Worm (Caenorhabditis elegans) whole organism, L4/young adult: ENCODE data around the gene pat-12.

Experiments
- W03F9.2 ChIP-seq: fragments of 150-350 bp; optimal IDR thresholded peaks from 2 replicates; lab custom pipeline; 2014; ENCODE audit warnings: missing biosample characterization, missing genetic modification characterization
- dao-5 ChIP-seq: sonication (generic microtip); optimal IDR thresholded peaks from 2 replicates; lab custom pipeline; 2016; ENCODE audit warnings: missing genotype, missing genetic modification characterization, moderate library complexity, missing compliant biosample characterization
- him-1 ChIP-seq: sonication (generic microtip); optimal IDR thresholded peaks from 2 replicates; lab custom pipeline; 2016; ENCODE audit warnings: missing genotype, missing genetic modification reagents, missing genetic modification characterization, missing compliant biosample characterization

pat-12 gene

ce11 chrIII:768528-768927, 16.3 kb upstream of the pat-12 start:
- TF ChIP-seq W03F9.2 = no peak
- no peak for TF ChIP-seq dao-5 (tag; lab: Kevin White, UChicago)
- no peak for TF ChIP-seq him-1 (tag; lab: Kevin White, UChicago)

DNA sequence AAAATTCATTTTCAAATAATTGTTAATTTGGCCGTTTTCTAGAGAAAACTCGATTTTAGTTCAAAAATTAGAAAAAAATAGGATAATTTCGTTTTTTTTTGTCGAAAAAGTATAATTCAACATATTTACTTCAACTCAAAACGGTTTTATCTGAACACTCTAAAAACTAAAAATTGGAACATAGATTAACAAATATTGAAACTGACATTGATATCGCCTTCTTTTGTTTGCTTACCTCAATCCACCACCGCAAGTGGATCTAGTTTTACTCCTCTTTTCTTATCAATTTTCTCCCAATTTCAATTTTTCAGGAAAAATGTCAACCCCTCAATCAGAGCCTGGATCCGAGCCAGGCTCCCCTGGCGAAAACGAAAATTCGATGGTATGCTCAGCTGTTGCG, 12.7 kb upstream of the pat-12 start, which contains the start of gene ptl-1:
Gene ptl-1, plus strand, starts transcription at position 301 of the 400 bp plus-strand sequence.
- no peak for TF ChIP-seq W03F9.2
- no peak for TF ChIP-seq him-1 (tag; lab: Kevin White, UChicago)
- TF ChIP-seq dao-5 (tag; lab: Kevin White, UChicago) = no peak

DNA sequence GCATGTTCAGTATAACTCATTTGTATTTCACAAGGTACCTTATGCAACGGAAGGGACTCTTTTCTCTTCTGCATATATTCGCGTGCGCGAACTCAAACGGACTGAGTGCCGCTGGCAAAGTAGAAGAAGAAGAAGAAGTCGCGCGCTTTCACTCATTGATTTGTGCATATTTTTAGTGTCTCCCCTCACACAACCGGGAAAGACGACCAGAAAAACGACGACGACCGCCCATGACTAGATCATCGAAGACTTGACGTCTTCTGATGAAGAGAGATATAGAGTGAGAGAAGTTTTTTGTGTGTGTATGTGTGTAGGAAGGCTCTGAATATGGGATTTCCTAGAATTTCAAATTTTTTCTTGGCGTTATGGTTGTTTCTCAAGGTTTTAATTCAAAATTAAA, 12.2 kb upstream of the pat-12 start:
- TF ChIP-seq him-1 (tag; lab: Kevin White, UChicago) (peak; percentile 66), dao-5 (tag; lab: Kevin White, UChicago) (no peak)

- TF ChIP-seq W03F9.2 (no peak), dao-5 (tag; lab: Kevin White, UChicago) (no peak), him-1 (tag; lab: Kevin White, UChicago) (no peak)
Observed at ce11 chrIII:762508-762907, 10.3 kb upstream of the pat-12 start.

ce11 chrIII:761476-761875, 9.2 kb upstream of the pat-12 start, which contains the start of gene nlp-52:
Gene nlp-52, plus strand, starts transcription at chrIII:761776.
- TF ChIP-seq him-1 (tag; lab: Kevin White, UChicago) (no peak), W03F9.2 (no peak), dao-5 (tag; lab: Kevin White, UChicago) (no peak)

DNA sequence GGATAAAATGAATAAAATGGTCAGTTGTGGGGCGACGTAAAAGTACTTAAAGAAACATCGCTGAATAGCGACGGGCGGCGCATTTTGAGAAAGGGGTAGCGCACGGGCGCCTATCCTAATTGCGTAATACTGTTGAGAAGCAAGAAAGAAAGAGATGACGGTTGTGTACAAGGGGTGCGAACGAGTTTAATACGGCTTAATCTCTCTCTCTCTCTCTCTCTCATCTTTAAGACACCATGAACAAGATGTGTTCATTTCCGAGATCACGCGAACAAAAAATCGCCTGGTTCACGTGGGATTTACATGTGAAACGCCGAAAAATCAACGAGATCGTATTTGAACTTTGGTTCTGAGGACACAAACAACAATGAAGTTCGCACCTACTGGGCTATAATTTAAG, 7.4 kb upstream of the pat-12 start:
- TF ChIP-seq W03F9.2 (no peak), him-1 (tag; lab: Kevin White, UChicago) (no peak), dao-5 (tag; lab: Kevin White, UChicago) (no peak)

- TF ChIP-seq dao-5 (tag; lab: Kevin White, UChicago) = no peak
- TF ChIP-seq W03F9.2 = no peak
- TF ChIP-seq him-1 (tag; lab: Kevin White, UChicago) = no peak
Observed at ce11 chrIII:757981-758380, 5.8 kb upstream of the pat-12 start, which contains the start of gene T17H7.7. Gene T17H7.7, minus strand, starts transcription at chrIII:758081.

DNA sequence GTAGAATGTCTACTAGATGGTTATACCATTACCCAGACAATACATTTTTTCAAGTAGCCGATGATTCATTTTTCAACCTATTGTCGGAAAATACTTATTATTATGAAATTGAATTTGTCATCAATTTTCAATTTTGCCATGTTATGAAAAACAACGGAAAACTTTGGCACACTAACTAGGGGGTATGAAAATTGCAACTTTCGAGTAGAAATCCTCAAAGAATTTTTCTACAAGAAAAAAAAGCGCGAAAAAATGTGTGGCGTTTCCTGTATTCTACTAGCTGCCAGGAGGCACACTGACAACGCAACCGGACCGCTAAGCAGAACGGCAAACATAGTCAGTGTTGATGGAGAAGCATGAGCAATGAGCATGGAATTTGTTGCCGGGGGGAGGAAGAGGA, 2.1 kb upstream of the pat-12 start:
- TF ChIP-seq W03F9.2 (no peak), dao-5 (tag; lab: Kevin White, UChicago) (no peak), him-1 (tag; lab: Kevin White, UChicago) (no peak)

DNA sequence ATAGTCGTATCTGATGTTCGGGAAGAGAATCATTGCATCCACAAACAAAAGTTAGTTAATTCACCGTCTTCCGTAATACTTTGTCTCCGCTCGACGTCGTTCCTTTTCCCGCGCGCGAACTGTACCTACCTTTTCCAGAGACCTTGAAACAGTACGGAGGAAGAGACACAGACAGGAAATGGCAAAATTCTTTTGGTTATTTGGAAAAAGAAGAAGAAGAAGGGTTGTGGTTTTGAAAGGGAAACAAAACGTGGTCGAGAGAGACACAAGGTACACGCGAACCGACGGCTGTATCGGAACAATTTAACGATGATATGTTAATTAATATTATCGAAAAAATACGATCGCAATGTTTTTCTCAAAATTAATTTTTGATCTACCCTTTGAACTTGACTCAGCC, 2.2 kb downstream of the pat-12 start:
- no peak for TF ChIP-seq him-1 (tag; lab: Kevin White, UChicago)

ce11 chrIII:748782-749181, 3.4 kb downstream of the pat-12 start:
- TF ChIP-seq him-1 (tag; lab: Kevin White, UChicago) = no peak

ce11 chrIII:744459-744858, 7.8 kb downstream of the pat-12 start:
- TF ChIP-seq W03F9.2 (no peak), dao-5 (tag; lab: Kevin White, UChicago) (no peak), him-1 (tag; lab: Kevin White, UChicago) (no peak)

ce11 chrIII:740382-740781, 11.8 kb downstream of the pat-12 start, which contains the start of gene idpp-1:
Gene idpp-1, plus strand, starts transcription at chrIII:740682.
- TF ChIP-seq dao-5 (tag; lab: Kevin White, UChicago) = no peak

- no peak for TF ChIP-seq W03F9.2
- no peak for TF ChIP-seq him-1 (tag; lab: Kevin White, UChicago)
- no peak for TF ChIP-seq dao-5 (tag; lab: Kevin White, UChicago)
Observed at ce11 chrIII:728694-729093, 23.5 kb downstream of the pat-12 start.

ce11 chrIII:728074-728473, 24.2 kb downstream of the pat-12 start:
- TF ChIP-seq dao-5 (tag; lab: Kevin White, UChicago) (no peak), him-1 (tag; lab: Kevin White, UChicago) (no peak), W03F9.2 (no peak)

DNA sequence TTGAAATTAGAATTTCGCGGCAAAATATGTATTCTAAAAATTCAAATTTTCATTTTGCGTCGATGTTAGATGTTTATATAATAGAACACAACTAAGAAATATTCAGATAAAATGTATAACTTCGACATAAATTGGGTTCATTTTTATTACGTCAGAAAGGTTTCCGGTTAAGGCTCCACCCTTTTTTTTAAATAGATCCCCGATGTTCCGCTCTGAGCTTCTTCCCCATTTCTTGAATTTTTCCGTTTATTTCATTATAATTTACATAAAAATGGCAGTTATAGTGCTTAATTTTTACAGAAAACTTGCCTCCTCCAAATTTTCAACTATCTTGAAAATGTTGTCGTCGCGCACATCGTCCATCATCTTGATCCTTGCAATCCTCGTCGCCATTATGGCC, 27.4 kb downstream of the pat-12 start, which contains the start of gene flp-24:
Gene flp-24, plus strand, starts transcription at position 301 of the 400 bp plus-strand sequence.
- no peak for TF ChIP-seq dao-5 (tag; lab: Kevin White, UChicago)
- no peak for TF ChIP-seq him-1 (tag; lab: Kevin White, UChicago)
- TF ChIP-seq W03F9.2 = no peak

DNA sequence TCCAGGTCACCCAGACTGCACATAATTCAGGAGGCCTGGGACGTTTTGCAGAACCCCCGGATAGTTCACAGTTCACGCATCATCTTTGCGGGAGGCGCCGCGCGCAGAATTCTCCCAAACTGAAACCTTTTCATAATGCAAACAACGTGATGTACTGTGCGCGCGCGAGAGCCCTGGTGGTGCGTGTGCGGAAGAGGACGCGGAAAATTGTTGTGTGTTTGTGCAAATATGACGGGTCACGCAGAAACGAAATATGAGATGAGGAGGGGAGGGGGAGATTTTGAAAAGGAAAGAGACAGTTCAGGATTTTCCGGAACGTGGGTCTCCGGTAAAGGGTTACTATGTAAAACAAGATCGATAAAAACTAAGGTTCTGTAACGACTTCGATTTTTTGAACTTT, 42.2 kb downstream of the pat-12 start:
- TF ChIP-seq him-1 (tag; lab: Kevin White, UChicago) (no peak), W03F9.2 (no peak), dao-5 (tag; lab: Kevin White, UChicago) (no peak)
